Fruit fly (Drosophila melanogaster) whole organism, larva: Measurements from ENCODE around the gene sc.

Experiments
- noc ChIP-seq: fragments of 200-800 bp; sonication (Bioruptor generic); optimal IDR thresholded peaks from 3 replicates; lab custom pipeline; 2019; ENCODE audit warnings: missing biosample characterization, mild to moderate bottlenecking, missing genetic modification characterization, moderate library complexity

Gene sc

dm6 chrX:395746-396145 lies at the start of gene sc:
sc (plus strand) TSS chrX:396060.
- no peak for TF ChIP-seq noc (tag; lab: Kevin White, UChicago)

dm6 chrX:350266-350665 lies 45.6 kb upstream of the sc start, which contains the start of gene CG43181:
CG43181 (plus strand) TSS chrX:350566.
- TF ChIP-seq noc (tag; lab: Kevin White, UChicago) = no peak

- TF ChIP-seq noc (tag; lab: Kevin White, UChicago) = no peak
Measured at dm6 chrX:350970-351369, 44.9 kb upstream of the sc start.

- TF ChIP-seq noc (tag; lab: Kevin White, UChicago) = no peak
Measured at dm6 chrX:351599-351998, 44.3 kb upstream of the sc start.

dm6 chrX:352767-353166 lies 43.1 kb upstream of the sc start, which contains the start of gene CG43182:
CG43182 (plus strand) TSS chrX:353067.
- TF ChIP-seq noc (tag; lab: Kevin White, UChicago) = no peak

dm6 chrX:353929-354515 lies 41.8 kb upstream of the sc start:
- TF ChIP-seq noc (tag; lab: Kevin White, UChicago) = no peak

- no peak for TF ChIP-seq noc (tag; lab: Kevin White, UChicago)
Measured at dm6 chrX:356232-356631, 39.6 kb upstream of the sc start, which contains the start of gene y. y (plus strand) TSS chrX:356509.

dm6 chrX:361418-361817 lies 34.4 kb upstream of the sc start:
- TF ChIP-seq noc (tag; lab: Kevin White, UChicago) = no peak

- no peak for TF ChIP-seq noc (tag; lab: Kevin White, UChicago)
Measured at dm6 chrX:362073-362674, 33.7 kb upstream of the sc start.

- TF ChIP-seq noc (tag; lab: Kevin White, UChicago) = no peak
Measured at dm6 chrX:364006-364405, 31.9 kb upstream of the sc start.

dm6 chrX:366854-367253 lies 29.0 kb upstream of the sc start:
- TF ChIP-seq noc (tag; lab: Kevin White, UChicago) = no peak

dm6 chrX:369645-370174 lies 26.1 kb upstream of the sc start, which contains the start of gene ac:
ac (plus strand) TSS chrX:370031.
- no peak for TF ChIP-seq noc (tag; lab: Kevin White, UChicago)

dm6 chrX:377388-377787 lies 18.5 kb upstream of the sc start:
- no peak for TF ChIP-seq noc (tag; lab: Kevin White, UChicago)

- no peak for TF ChIP-seq noc (tag; lab: Kevin White, UChicago)
Measured at dm6 chrX:378341-378740, 17.5 kb upstream of the sc start.

dm6 chrX:379527-379926 lies 16.3 kb upstream of the sc start:
- TF ChIP-seq noc (tag; lab: Kevin White, UChicago) = no peak

dm6 chrX:385751-386492 lies 9.9 kb upstream of the sc start:
- no peak for TF ChIP-seq noc (tag; lab: Kevin White, UChicago)
